Fruit fly (Drosophila melanogaster) whole organism, embryonic: ENCODE measurements around the gene msb1l.

Source experiments
- B-H1 ChIP-seq: fragments of 200-800 bp; sonication (Bioruptor generic); IDR thresholded peaks from 3 replicates; pipeline ENCODE4 v1.3.6; 2022; ENCODE audit warnings: missing biosample characterization, missing genetic modification characterization
- B-H2 ChIP-seq: fragments of 200-800 bp; sonication (Bioruptor generic); optimal IDR thresholded peaks from 2 replicates; lab custom pipeline; 2018; ENCODE audit warnings: missing biosample characterization, mild to moderate bottlenecking, missing genetic modification characterization
- Bdp1 ChIP-seq: fragments of 200-800 bp; sonication (Bioruptor generic); optimal IDR thresholded peaks from 3 replicates; lab custom pipeline; 2016; ENCODE audit warnings: missing biosample characterization, missing genetic modification characterization
- Bgb ChIP-seq: fragments of 200-800 bp; sonication (Bioruptor generic); IDR thresholded peaks from 2 replicates; pipeline ENCODE4 v1.3.6; 2022; ENCODE audit warnings: missing biosample characterization, missing genetic modification characterization; ENCODE audit not compliant: partially characterized antibody
- CG10267 ChIP-seq: fragments of 200-800 bp; sonication (Bioruptor generic); optimal IDR thresholded peaks from 2 replicates; lab custom pipeline; 2018; ENCODE audit warnings: missing biosample characterization, mild to moderate bottlenecking, missing genetic modification characterization, moderate library complexity
- CG10431 ChIP-seq: fragments of 200-800 bp; sonication (Bioruptor generic); optimal IDR thresholded peaks from 3 replicates; lab custom pipeline; 2018; ENCODE audit warnings: missing biosample characterization, mild to moderate bottlenecking, missing genetic modification characterization
- CG13287 ChIP-seq: fragments of 200-800 bp; sonication (Bioruptor generic); IDR thresholded peaks from 2 replicates; pipeline ENCODE4 v1.3.6; 2022; ENCODE audit warnings: missing biosample characterization, missing genetic modification characterization; ENCODE audit not compliant: partially characterized antibody
- CG13296 ChIP-seq: fragments of 200-800 bp; sonication (Bioruptor generic); optimal IDR thresholded peaks from 3 replicates; lab custom pipeline; 2018; ENCODE audit warnings: missing biosample characterization, mild to moderate bottlenecking, missing genetic modification characterization
- CG13894 ChIP-seq: fragments of 200-800 bp; sonication (Bioruptor generic); optimal IDR thresholded peaks from 3 replicates; lab custom pipeline; 2018; ENCODE audit warnings: missing biosample characterization, mild to moderate bottlenecking, missing genetic modification characterization, moderate library complexity
- CG14710 ChIP-seq: fragments of 200-800 bp; sonication (Bioruptor generic); optimal IDR thresholded peaks from 3 replicates; lab custom pipeline; 2019; ENCODE audit warnings: missing biosample characterization, mild to moderate bottlenecking, missing genetic modification characterization, moderate library complexity
- CG14860 ChIP-seq: fragments of 200-800 bp; sonication (Bioruptor generic); IDR thresholded peaks from 3 replicates; pipeline ENCODE4 v1.3.6; 2022; ENCODE audit warnings: missing biosample characterization, missing genetic modification characterization; ENCODE audit not compliant: partially characterized antibody
- CG15514 ChIP-seq: fragments of 200-800 bp; sonication (Bioruptor generic); optimal IDR thresholded peaks from 3 replicates; lab custom pipeline; 2017; ENCODE audit warnings: missing biosample characterization, missing genetic modification characterization, mild to moderate bottlenecking, moderate library complexity, missing genetic modification reagents
- CG1603 ChIP-seq: fragments of 200-800 bp; sonication (Bioruptor generic); optimal IDR thresholded peaks from 2 replicates; lab custom pipeline; 2019; ENCODE audit warnings: missing biosample characterization, mild to moderate bottlenecking, missing genetic modification characterization, moderate library complexity
- CG16813 ChIP-seq: fragments of 200-800 bp; sonication (Bioruptor generic); IDR thresholded peaks from 3 replicates; pipeline ENCODE4 v1.3.6; 2022; ENCODE audit warnings: missing biosample characterization, missing genetic modification characterization; ENCODE audit not compliant: partially characterized antibody
- CG17328 ChIP-seq: fragments of 200-800 bp; sonication (Bioruptor generic); IDR thresholded peaks from 2 replicates; pipeline ENCODE4 v1.3.6; 2022; ENCODE audit warnings: missing biosample characterization, missing genetic modification characterization
- CG17829 ChIP-seq: fragments of 200-800 bp; optimal IDR thresholded peaks from 2 replicates; lab custom pipeline; 2019; ENCODE audit warnings: missing biosample characterization, mild to moderate bottlenecking, missing genetic modification characterization, moderate library complexity
- CG18262 ChIP-seq: fragments of 200-800 bp; optimal IDR thresholded peaks from 3 replicates; lab custom pipeline; 2019; ENCODE audit warnings: missing biosample characterization, mild to moderate bottlenecking, missing genetic modification characterization, moderate library complexity
- CG2116 ChIP-seq: fragments of 200-800 bp; sonication (Bioruptor generic); optimal IDR thresholded peaks from 3 replicates; lab custom pipeline; 2018; ENCODE audit warnings: missing biosample characterization, mild to moderate bottlenecking, missing genetic modification characterization
- CG34224 ChIP-seq: fragments of 200-800 bp; sonication (Bioruptor generic); IDR thresholded peaks from 3 replicates; pipeline ENCODE4 v1.3.6; 2022; ENCODE audit warnings: missing biosample characterization, missing genetic modification characterization; ENCODE audit not compliant: partially characterized antibody
- CG42726 ChIP-seq: fragments of 200-800 bp; sonication (Bioruptor generic); IDR thresholded peaks from 2 replicates; pipeline ENCODE4 v1.3.6; 2022; ENCODE audit warnings: missing biosample characterization, missing genetic modification characterization; ENCODE audit not compliant: partially characterized antibody
- CG6791 ChIP-seq: fragments of 200-800 bp; sonication (Bioruptor generic); IDR thresholded peaks from 3 replicates; pipeline ENCODE4 v1.3.6; 2022; ENCODE audit warnings: missing biosample characterization, missing genetic modification characterization; ENCODE audit not compliant: partially characterized antibody
- CG8478 ChIP-seq: fragments of >200 bp; optimal IDR thresholded peaks from 2 replicates; lab custom pipeline; 2018
- Camta ChIP-seq: fragments of 200-800 bp; sonication (Bioruptor generic); optimal IDR thresholded peaks from 2 replicates; lab custom pipeline; 2016; ENCODE audit warnings: missing biosample characterization, missing genetic modification characterization
- Doc3 ChIP-seq: fragments of 200-800 bp; sonication (Bioruptor generic); IDR thresholded peaks from 3 replicates; pipeline ENCODE4 v1.3.6; 2022; ENCODE audit warnings: missing biosample characterization, missing genetic modification characterization; ENCODE audit not compliant: partially characterized antibody
- E2f2 ChIP-seq: fragments of 200-800 bp; sonication (Bioruptor generic); IDR thresholded peaks from 2 replicates; pipeline ENCODE4 v1.3.6; 2022; ENCODE audit warnings: missing biosample characterization, missing genetic modification characterization
- MESR4 ChIP-seq: fragments of 200-800 bp; sonication (Bioruptor generic); optimal IDR thresholded peaks from 2 replicates; lab custom pipeline; 2018; ENCODE audit warnings: missing biosample characterization, mild to moderate bottlenecking, missing genetic modification characterization, moderate library complexity
- NfI ChIP-seq: fragments of 200-800 bp; sonication (Bioruptor generic); optimal IDR thresholded peaks from 3 replicates; lab custom pipeline; 2018; ENCODE audit warnings: missing biosample characterization, mild to moderate bottlenecking, missing genetic modification characterization, moderate library complexity
- Oli ChIP-seq: fragments of 200-800 bp; sonication (Bioruptor generic); optimal IDR thresholded peaks from 2 replicates; lab custom pipeline; 2018; ENCODE audit warnings: missing biosample characterization, mild to moderate bottlenecking, missing genetic modification characterization, moderate library complexity
- Opbp ChIP-seq: fragments of 200-800 bp; sonication (Bioruptor generic); IDR thresholded peaks from 3 replicates; pipeline ENCODE4 v1.3.6; 2022; ENCODE audit warnings: missing biosample characterization, missing genetic modification characterization; ENCODE audit not compliant: partially characterized antibody
- YL-1 ChIP-seq: fragments of 200-800 bp; sonication (Bioruptor generic); optimal IDR thresholded peaks from 3 replicates; lab custom pipeline; 2017; ENCODE audit warnings: missing biosample characterization, mild to moderate bottlenecking, missing genetic modification characterization
- amos ChIP-seq: fragments of 200-800 bp; sonication (Bioruptor generic); IDR thresholded peaks from 2 replicates; pipeline ENCODE4 v1.3.6; 2022; ENCODE audit warnings: missing biosample characterization, missing genetic modification characterization; ENCODE audit not compliant: partially characterized antibody
- ato ChIP-seq: fragments of 200-800 bp; sonication (Bioruptor generic); IDR thresholded peaks from 2 replicates; pipeline ENCODE4 v1.3.6; 2022; ENCODE audit warnings: missing biosample characterization, missing genetic modification characterization; ENCODE audit not compliant: partially characterized antibody
- bbx ChIP-seq: fragments of 200-800 bp; sonication (Bioruptor generic); IDR thresholded peaks from 2 replicates; pipeline ENCODE4 v1.3.6; 2022; ENCODE audit warnings: missing biosample characterization, missing genetic modification characterization; ENCODE audit not compliant: partially characterized antibody
- bcd ChIP-seq: fragments of 200-800 bp; sonication (Bioruptor generic); optimal IDR thresholded peaks from 2 replicates; lab custom pipeline; 2017; ENCODE audit warnings: missing biosample characterization, mild to moderate bottlenecking, missing genetic modification characterization
- chinmo ChIP-seq: fragments of 200-800 bp; sonication (Bioruptor generic); IDR thresholded peaks from 4 replicates; pipeline ENCODE4 v1.3.6; 2022; ENCODE audit warnings: missing biosample characterization, missing genetic modification characterization; ENCODE audit not compliant: partially characterized antibody
- hkb ChIP-seq, 2 experiments: fragments of 200-800 bp in 1 of 2; fragments of >200 bp in 1 of 2; sonication (Bioruptor generic) in 1 of 2; IDR thresholded peaks in 1 of 2; optimal IDR thresholded peaks in 1 of 2; 2 replicates each; pipeline versions ENCODE4 v1.3.6 to Lab custom; 2017 to 2022; ENCODE audit warnings: missing biosample characterization in 1 of 2, missing genetic modification characterization in 1 of 2
- kah ChIP-seq: fragments of 200-800 bp; sonication (Bioruptor generic); optimal IDR thresholded peaks from 2 replicates; lab custom pipeline; 2018; ENCODE audit warnings: missing biosample characterization, mild to moderate bottlenecking, missing genetic modification characterization
- mld ChIP-seq: fragments of 200-800 bp; sonication (Bioruptor generic); IDR thresholded peaks from 3 replicates; pipeline ENCODE4 v1.3.6; 2022; ENCODE audit warnings: missing biosample characterization, missing genetic modification characterization; ENCODE audit not compliant: partially characterized antibody
- nerfin-2 ChIP-seq: fragments of 200-800 bp; sonication (Bioruptor generic); IDR thresholded peaks from 2 replicates; pipeline ENCODE4 v1.3.6; 2022; ENCODE audit warnings: missing biosample characterization, missing genetic modification characterization; ENCODE audit not compliant: partially characterized antibody
- pb ChIP-seq: fragments of 200-800 bp; sonication (Bioruptor generic); optimal IDR thresholded peaks from 3 replicates; lab custom pipeline; 2016; ENCODE audit warnings: missing biosample characterization, missing genetic modification characterization
- pzg ChIP-seq: fragments of 200-800 bp; sonication (Bioruptor generic); optimal IDR thresholded peaks from 3 replicates; lab custom pipeline; 2018; ENCODE audit warnings: missing biosample characterization, mild to moderate bottlenecking, missing genetic modification characterization, moderate library complexity
- sens ChIP-seq: fragments of 200-800 bp; sonication (Bioruptor generic); peaks from one replicate; lab custom pipeline; 2016; ENCODE audit warnings: missing biosample characterization, missing genetic modification characterization
- sna ChIP-seq: fragments of 200-800 bp; sonication (Bioruptor generic); IDR thresholded peaks from 2 replicates; pipeline ENCODE4 v1.3.6; 2022; ENCODE audit warnings: missing biosample characterization, missing genetic modification characterization; ENCODE audit not compliant: partially characterized antibody
- sob ChIP-seq: fragments of 200-800 bp; sonication (Bioruptor generic); IDR thresholded peaks from 2 replicates; pipeline ENCODE4 v1.3.6; 2022; ENCODE audit warnings: missing biosample characterization, missing genetic modification characterization
- trh ChIP-seq: fragments of 200-800 bp; sonication (Bioruptor generic); optimal IDR thresholded peaks from 2 replicates; lab custom pipeline; 2016; ENCODE audit warnings: missing biosample characterization, missing genetic modification characterization
- vnd ChIP-seq: fragments of 200-800 bp; sonication (Bioruptor generic); IDR thresholded peaks from 3 replicates; pipeline ENCODE4 v1.3.6; 2022; ENCODE audit warnings: missing biosample characterization, missing genetic modification characterization; ENCODE audit not compliant: partially characterized antibody
- zen2 ChIP-seq: fragments of 200-800 bp; sonication (Bioruptor generic); IDR thresholded peaks from 3 replicates; pipeline ENCODE4 v1.3.6; 2022; ENCODE audit warnings: missing biosample characterization, missing genetic modification characterization; ENCODE audit not compliant: partially characterized antibody

msb1l gene

dm6 chr2L:19579995-19580578 is 2.6 kb downstream of the msb1l start, which contains the start of gene Pmvk (continued):
- no peak for TF ChIP-seq CG8478 (lab: Kevin White, UChicago)
- peak; percentile 98 for TF ChIP-seq ato (GFP tag; lab: Robert Waterston, UW)
- TF ChIP-seq YL-1 (GFP tag; lab: Kevin White, UChicago): peak; percentile 26
- peak; percentile 65 for TF ChIP-seq pzg (GFP tag; lab: Kevin White, UChicago)
- peak; percentile 89; the same call in 2 of the 3 replicates for TF ChIP-seq Opbp
- peak; percentile 88 for TF ChIP-seq CG15514 (GFP tag; lab: Kevin White, UChicago)
- TF ChIP-seq bcd: no peak
- TF ChIP-seq CG18262 (tag; lab: Kevin White, UChicago): peak; percentile 5
- peak; percentile 95 for TF ChIP-seq zen2 (GFP tag; lab: Robert Waterston, UW)
- TF ChIP-seq CG13894: no peak
- peak; percentile 94 for TF ChIP-seq bbx (GFP tag; lab: Robert Waterston, UW)
- peak; percentile 86 for TF ChIP-seq CG13287 (GFP tag; lab: Robert Waterston, UW)
- peak; percentile 95 for TF ChIP-seq mld
- TF ChIP-seq trh (GFP tag; lab: Kevin White, UChicago): no peak
- peak; percentile 1 for TF ChIP-seq kah (GFP tag; lab: Kevin White, UChicago)
- TF ChIP-seq Doc3 (GFP tag; lab: Robert Waterston, UW): peak; percentile 65
- peak; percentile 41 for TF ChIP-seq CG10431 (GFP tag; lab: Kevin White, UChicago)
- TF ChIP-seq CG17829 (tag; lab: Kevin White, UChicago): peak; percentile 39
- peak; percentile 92 for TF ChIP-seq CG14860 (GFP tag; lab: Robert Waterston, UW)
- no peak for TF ChIP-seq CG13296
- TF ChIP-seq vnd: peak; percentile 91
- TF ChIP-seq Bgb (GFP tag; lab: Robert Waterston, UW): peak; percentile 90
- TF ChIP-seq B-H1 (GFP tag; lab: Robert Waterston, UW): no peak
- peak; percentile 94 for TF ChIP-seq CG6791
- no peak for TF ChIP-seq NfI
- no peak for TF ChIP-seq Camta (GFP tag; lab: Kevin White, UChicago)
- peak; percentile 83 for TF ChIP-seq sna
- TF ChIP-seq nerfin-2 (GFP tag; lab: Robert Waterston, UW): peak; percentile 98
- no peak for TF ChIP-seq B-H2 (GFP tag; lab: Kevin White, UChicago)
- no peak for TF ChIP-seq Oli (tag; lab: Kevin White, UChicago)
- peak; percentile 93 for TF ChIP-seq CG2116 (GFP tag; lab: Kevin White, UChicago)
- peak; percentile 92; the same call in 3 of the 4 replicates for TF ChIP-seq chinmo
- TF ChIP-seq amos (GFP tag; lab: Robert Waterston, UW): peak; percentile 77; the same call in 1 of the 2 replicates
- TF ChIP-seq sens: no peak
- TF ChIP-seq CG1603 (tag; lab: Kevin White, UChicago): peak; percentile 52
- TF ChIP-seq MESR4 (GFP tag; lab: Kevin White, UChicago): peak; percentile 52
- no peak for TF ChIP-seq CG17328 (GFP tag; lab: Robert Waterston, UW)
- TF ChIP-seq CG16813 (GFP tag; lab: Robert Waterston, UW): peak; percentile 75; the same call in 2 of the 3 replicates
- no peak for TF ChIP-seq pb (GFP tag; lab: Kevin White, UChicago)
- peak; percentile 100 for TF ChIP-seq E2f2 (GFP tag; lab: Robert Waterston, UW)
- TF ChIP-seq CG14710 (tag; lab: Kevin White, UChicago): peak; percentile 42
- no peak for TF ChIP-seq Bdp1 (GFP tag; lab: Kevin White, UChicago)
- TF ChIP-seq CG10267: peak; percentile 42
- no peak for TF ChIP-seq hkb (optimal IDR thresholded peaks at IDR 0.05; lab: Kevin White, UChicago)
- TF ChIP-seq hkb (GFP tag; IDR thresholded peaks at IDR 0.05; lab: Robert Waterston, UW): no peak
- TF ChIP-seq sob (GFP tag; lab: Robert Waterston, UW): no peak
- peak; percentile 43; the same call in 1 of the 2 replicates for TF ChIP-seq CG42726 (GFP tag; lab: Robert Waterston, UW)
- peak; percentile 88 for TF ChIP-seq CG34224 (GFP tag; lab: Robert Waterston, UW)
